Worm (Caenorhabditis elegans) whole organism, L3 larva: ENCODE measurements around the gene pxn-2.

Experiments used
- R02D3.7 ChIP-seq: fragments of 150-350 bp; optimal IDR thresholded peaks from 2 replicates; lab custom pipeline; 2014; ENCODE audit warnings: missing biosample characterization, missing genetic modification characterization
- ceh-9 ChIP-seq: sonication (generic microtip); optimal IDR thresholded peaks from 2 replicates; lab custom pipeline; 2018; ENCODE audit warnings: missing biosample characterization, missing genetic modification characterization
- egl-27 ChIP-seq: sonication (generic microtip); optimal IDR thresholded peaks from 4 replicates; lab custom pipeline; 2017; ENCODE audit warnings: missing biosample characterization, missing genetic modification reagents, missing genetic modification characterization
- fos-1 ChIP-seq: fragments of 150-350 bp; optimal IDR thresholded peaks from 2 replicates; lab custom pipeline; 2014; ENCODE audit warnings: missing biosample characterization, missing genetic modification characterization
- hmg-11 ChIP-seq: sonication (generic microtip); optimal IDR thresholded peaks from 2 replicates; lab custom pipeline; 2016; ENCODE audit warnings: missing genetic modification characterization, missing compliant biosample characterization
- nfya-1 ChIP-seq: sonication (generic microtip); optimal IDR thresholded peaks from 2 replicates; lab custom pipeline; 2017; ENCODE audit warnings: missing genetic modification characterization, mild to moderate bottlenecking, missing compliant biosample characterization, antibody characterized with exemption, moderate library complexity; ENCODE audit not compliant: insufficient read depth
- nhr-76 ChIP-seq: fragments of 150-350 bp; sonication (generic microtip); optimal IDR thresholded peaks from 5 replicates; lab custom pipeline; 2014; ENCODE audit warnings: missing biosample characterization, missing genetic modification characterization
- snpc-4 ChIP-seq: fragments of 150-350 bp; optimal IDR thresholded peaks from 2 replicates; lab custom pipeline; 2014; ENCODE audit warnings: missing biosample characterization, missing genetic modification characterization
- unc-62 ChIP-seq: fragments of 150-350 bp; sonication (generic microtip); optimal IDR thresholded peaks from 4 replicates; lab custom pipeline; 2014; ENCODE audit warnings: missing biosample characterization, missing genetic modification reagents, missing genetic modification characterization
- ztf-11 ChIP-seq: fragments of 150-350 bp; optimal IDR thresholded peaks from 2 replicates; lab custom pipeline; 2014; ENCODE audit warnings: missing biosample characterization, missing genetic modification characterization

- TF ChIP-seq ceh-9 (tag; lab: Kevin White, UChicago) (no peak), snpc-4 (tag; lab: Kevin White, UChicago) (no peak), nfya-1 (tag; lab: Kevin White, UChicago) (no peak), ztf-11 (tag; lab: Kevin White, UChicago) (no peak), nhr-76 (tag; lab: Kevin White, UChicago) (no peak), R02D3.7 (tag; lab: Kevin White, UChicago) (no peak), unc-62 (GFP tag; lab: Kevin White, UChicago) (no peak), fos-1 (no peak), hmg-11 (tag; lab: Kevin White, UChicago) (no peak), egl-27 (tag; lab: Kevin White, UChicago) (no peak)
These were observed 49.5 kb upstream of the pxn-2 start, which contains the start of gene ldb-1 for ce11 chrX:11028617-11029016.
